Worm (Caenorhabditis elegans) whole organism, mixed stage, embryonic: ENCODE measurements around the gene K09G1.2.

Experiments used
- M03D4.4 ChIP-seq: sonication (generic microtip); optimal IDR thresholded peaks from 2 replicates; lab custom pipeline; 2017; ENCODE audit warnings: mild to moderate bottlenecking, missing genetic modification characterization, missing compliant biosample characterization
- bed-3 ChIP-seq: fragments of 200-800 bp; sonication (Bioruptor generic); optimal IDR thresholded peaks from 3 replicates; lab custom pipeline; 2018; ENCODE audit warnings: mild to moderate bottlenecking, missing genetic modification characterization, moderate library complexity, missing compliant biosample characterization
- blmp-1 ChIP-seq: fragments of 150-350 bp; optimal IDR thresholded peaks from 2 replicates; lab custom pipeline; 2014; ENCODE audit warnings: missing biosample characterization, missing genetic modification characterization
- ceh-39 ChIP-seq: fragments of 150-350 bp; optimal IDR thresholded peaks from 2 replicates; lab custom pipeline; 2014; ENCODE audit warnings: missing biosample characterization, missing genetic modification characterization
- ceh-43 ChIP-seq: fragments of 200-800 bp; sonication (Bioruptor generic); optimal IDR thresholded peaks from 2 replicates; lab custom pipeline; 2018; ENCODE audit warnings: mild to moderate bottlenecking, missing genetic modification characterization, moderate library complexity, missing compliant biosample characterization
- ceh-83 ChIP-seq: fragments of 200-800 bp; sonication (Bioruptor generic); optimal IDR thresholded peaks from 2 replicates; lab custom pipeline; 2018; ENCODE audit warnings: mild to moderate bottlenecking, missing genetic modification characterization, missing compliant biosample characterization
- ces-1 ChIP-seq: fragments of 150-350 bp; optimal IDR thresholded peaks from 2 replicates; lab custom pipeline; 2014; ENCODE audit warnings: missing biosample characterization, missing genetic modification reagents, missing genetic modification characterization
- cnd-1 ChIP-seq: fragments of 200-800 bp; sonication (Bioruptor generic); optimal IDR thresholded peaks from 2 replicates; lab custom pipeline; 2018; ENCODE audit warnings: mild to moderate bottlenecking, missing genetic modification characterization, missing compliant biosample characterization
- drap-1 ChIP-seq: fragments of 200-800 bp; sonication (Bioruptor generic); optimal IDR thresholded peaks from 3 replicates; lab custom pipeline; 2018; ENCODE audit warnings: mild to moderate bottlenecking, missing genetic modification characterization, missing compliant biosample characterization
- elt-1 ChIP-seq: sonication (generic microtip); optimal IDR thresholded peaks from 2 replicates; lab custom pipeline; 2017; ENCODE audit warnings: missing genetic modification characterization, mild to moderate bottlenecking, missing compliant biosample characterization, antibody characterized with exemption, moderate library complexity, borderline replicate concordance; ENCODE audit not compliant: insufficient read depth
- elt-3 ChIP-seq: fragments of 150-350 bp; optimal IDR thresholded peaks from 2 replicates; lab custom pipeline; 2014; ENCODE audit warnings: missing biosample characterization, missing genetic modification characterization
- flh-1 ChIP-seq: fragments of 200-800 bp; sonication (Bioruptor generic); optimal IDR thresholded peaks from 2 replicates; lab custom pipeline; 2018; ENCODE audit warnings: mild to moderate bottlenecking, missing genetic modification characterization, moderate library complexity, missing compliant biosample characterization
- ham-2 ChIP-seq: fragments of 200-800 bp; sonication (Bioruptor generic); optimal IDR thresholded peaks from 2 replicates; lab custom pipeline; 2018; ENCODE audit warnings: mild to moderate bottlenecking, missing genetic modification characterization, missing compliant biosample characterization
- hlh-1 ChIP-seq: fragments of 150-350 bp; optimal IDR thresholded peaks from 2 replicates; lab custom pipeline; 2014; ENCODE audit warnings: missing biosample characterization, missing genetic modification reagents, missing genetic modification characterization
- lin-13 ChIP-seq: fragments of 150-350 bp; optimal IDR thresholded peaks from 2 replicates; lab custom pipeline; 2014; ENCODE audit warnings: missing biosample characterization, missing genetic modification characterization
- lin-32 ChIP-seq: fragments of 200-800 bp; sonication (Bioruptor generic); optimal IDR thresholded peaks from 2 replicates; lab custom pipeline; 2018; ENCODE audit warnings: mild to moderate bottlenecking, missing genetic modification characterization, missing compliant biosample characterization
- lsy-2 ChIP-seq: fragments of 150-350 bp; optimal IDR thresholded peaks from 2 replicates; lab custom pipeline; 2014; ENCODE audit warnings: missing biosample characterization, missing genetic modification characterization
- mab-5 ChIP-seq: fragments of 150-350 bp; optimal IDR thresholded peaks from 2 replicates; lab custom pipeline; 2014; ENCODE audit warnings: missing biosample characterization, missing genetic modification characterization
- mep-1 ChIP-seq: fragments of 150-350 bp; optimal IDR thresholded peaks from 2 replicates; lab custom pipeline; 2017; ENCODE audit warnings: missing biosample characterization, missing genetic modification reagents, missing genetic modification characterization, inconsistent platforms
- mls-2 ChIP-seq: sonication (generic microtip); optimal IDR thresholded peaks from 2 replicates; lab custom pipeline; 2016; ENCODE audit warnings: mild to moderate bottlenecking, missing genetic modification characterization, moderate library complexity, missing compliant biosample characterization
- nhr-12 ChIP-seq: fragments of 150-350 bp; optimal IDR thresholded peaks from 2 replicates; lab custom pipeline; 2014; ENCODE audit warnings: missing biosample characterization, missing genetic modification characterization
- nhr-2 ChIP-seq: fragments of 150-350 bp; optimal IDR thresholded peaks from 2 replicates; lab custom pipeline; 2014; ENCODE audit warnings: missing biosample characterization, missing genetic modification characterization
- nhr-237 ChIP-seq: fragments of 150-350 bp; optimal IDR thresholded peaks from 2 replicates; lab custom pipeline; 2014; ENCODE audit warnings: missing biosample characterization, missing genetic modification characterization
- nhr-28 ChIP-seq: fragments of 150-350 bp; optimal IDR thresholded peaks from 2 replicates; lab custom pipeline; 2014; ENCODE audit warnings: missing biosample characterization, missing genetic modification characterization
- nhr-76 ChIP-seq: sonication (generic microtip); optimal IDR thresholded peaks from 2 replicates; lab custom pipeline; 2017; ENCODE audit warnings: missing biosample characterization, missing genetic modification characterization
- pha-4 ChIP-seq: fragments of 150-350 bp; optimal IDR thresholded peaks from 2 replicates; lab custom pipeline; 2018; ENCODE audit warnings: missing biosample characterization, missing genetic modification reagents, missing genetic modification characterization
- sem-2 ChIP-seq: fragments of 200-800 bp; sonication (Bioruptor generic); optimal IDR thresholded peaks from 2 replicates; lab custom pipeline; 2018; ENCODE audit warnings: mild to moderate bottlenecking, missing genetic modification characterization, missing compliant biosample characterization
- snpc-4 ChIP-seq: fragments of 150-350 bp; optimal IDR thresholded peaks from 2 replicates; lab custom pipeline; 2014; ENCODE audit warnings: missing biosample characterization, missing genetic modification characterization
- sptf-1 ChIP-seq: sonication (generic microtip); optimal IDR thresholded peaks from 2 replicates; lab custom pipeline; 2017; ENCODE audit warnings: mild to moderate bottlenecking, missing genetic modification characterization, moderate library complexity, missing compliant biosample characterization
- tbx-8 ChIP-seq: fragments of 200-800 bp; sonication (Bioruptor generic); optimal IDR thresholded peaks from 2 replicates; lab custom pipeline; 2018; ENCODE audit warnings: mild to moderate bottlenecking, missing genetic modification characterization, moderate library complexity, missing compliant biosample characterization
- unc-39 ChIP-seq: fragments of 150-350 bp; optimal IDR thresholded peaks from 2 replicates; lab custom pipeline; 2014; ENCODE audit warnings: missing biosample characterization, missing genetic modification characterization
- unc-62 ChIP-seq: fragments of 150-350 bp; optimal IDR thresholded peaks from 2 replicates; lab custom pipeline; 2014; ENCODE audit warnings: missing biosample characterization, missing genetic modification reagents, missing genetic modification characterization
- zip-8 ChIP-seq: fragments of 150-350 bp; optimal IDR thresholded peaks from 2 replicates; lab custom pipeline; 2014; ENCODE audit warnings: missing biosample characterization, missing genetic modification characterization
- ztf-11 ChIP-seq: fragments of 150-350 bp; optimal IDR thresholded peaks from 2 replicates; lab custom pipeline; 2014; ENCODE audit warnings: missing biosample characterization, missing genetic modification characterization

Gene K09G1.2

DNA sequence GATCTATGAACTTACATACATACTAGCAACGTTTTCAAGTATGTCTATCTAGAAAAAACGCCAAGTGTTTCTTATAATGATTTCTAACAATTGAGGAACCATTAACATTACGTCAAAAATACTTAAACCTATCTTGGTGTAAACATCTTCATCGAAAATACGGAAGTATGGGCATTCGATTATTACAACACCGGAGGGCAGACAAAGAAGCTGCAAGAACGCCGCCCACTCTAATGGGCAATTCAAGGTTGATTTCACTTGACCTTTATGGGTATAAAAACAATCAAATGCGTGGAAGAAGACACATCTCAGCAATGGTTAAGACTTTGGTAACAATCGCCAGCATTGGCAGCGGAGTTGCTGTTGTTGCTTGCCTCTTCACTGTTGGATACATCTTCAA, 39.2 kb downstream of the K09G1.2 start, which contains the start of gene col-146:
col-146 (plus strand) TSS at position 301 of the 400 bp plus-strand sequence.
- TF ChIP-seq sem-2 (GFP tag; lab: Kevin White, UChicago) (no peak), tbx-8 (GFP tag; lab: Kevin White, UChicago) (no peak), unc-62 (no peak), nhr-28 (tag; lab: Kevin White, UChicago) (no peak), mab-5 (tag; lab: Kevin White, UChicago) (no peak), hlh-1 (no peak), elt-3 (tag; lab: Kevin White, UChicago) (no peak), ces-1 (GFP tag; lab: Kevin White, UChicago) (no peak), ztf-11 (tag; lab: Kevin White, UChicago) (no peak), zip-8 (tag; lab: Kevin White, UChicago) (no peak), ham-2 (GFP tag; lab: Kevin White, UChicago) (no peak), mep-1 (tag; lab: Kevin White, UChicago) (no peak), nhr-76 (tag; lab: Kevin White, UChicago) (no peak), blmp-1 (no peak), drap-1 (GFP tag; lab: Kevin White, UChicago) (no peak)

DNA sequence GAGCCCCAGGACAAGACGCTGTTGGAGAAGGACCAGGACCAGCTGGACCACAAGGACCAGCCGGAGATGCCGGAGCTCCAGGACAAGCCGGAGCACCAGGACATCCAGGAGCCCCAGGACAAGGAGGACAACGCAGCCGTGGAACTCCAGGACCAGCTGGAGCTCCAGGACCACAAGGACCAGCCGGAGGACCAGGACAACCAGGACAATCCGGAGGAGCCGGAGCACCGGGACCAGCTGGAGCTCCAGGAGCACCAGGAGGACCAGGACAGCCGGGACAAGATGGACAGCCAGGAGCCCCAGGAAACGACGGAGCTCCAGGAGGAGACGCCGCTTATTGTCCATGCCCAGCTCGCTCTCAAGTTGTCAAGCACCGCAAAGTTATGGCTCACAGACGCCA, 40.1 kb downstream of the K09G1.2 start:
- TF ChIP-seq mls-2 (tag; lab: Kevin White, UChicago) (no peak), elt-1 (tag; lab: Kevin White, UChicago) (no peak), drap-1 (GFP tag; lab: Kevin White, UChicago) (no peak), nhr-76 (tag; lab: Kevin White, UChicago) (no peak), zip-8 (tag; lab: Kevin White, UChicago) (no peak), ham-2 (GFP tag; lab: Kevin White, UChicago) (no peak), cnd-1 (tag; lab: Kevin White, UChicago) (no peak), ztf-11 (tag; lab: Kevin White, UChicago) (no peak), nhr-2 (tag; lab: Kevin White, UChicago) (no peak), ceh-43 (GFP tag; lab: Kevin White, UChicago) (no peak), nhr-237 (tag; lab: Kevin White, UChicago) (no peak), lsy-2 (tag; lab: Kevin White, UChicago) (no peak), bed-3 (GFP tag; lab: Kevin White, UChicago) (no peak), mep-1 (tag; lab: Kevin White, UChicago) (no peak), M03D4.4 (no peak), sptf-1 (tag; lab: Kevin White, UChicago) (no peak), flh-1 (GFP tag; lab: Kevin White, UChicago) (no peak), lin-13 (tag; lab: Kevin White, UChicago) (no peak), hlh-1 (no peak)

DNA sequence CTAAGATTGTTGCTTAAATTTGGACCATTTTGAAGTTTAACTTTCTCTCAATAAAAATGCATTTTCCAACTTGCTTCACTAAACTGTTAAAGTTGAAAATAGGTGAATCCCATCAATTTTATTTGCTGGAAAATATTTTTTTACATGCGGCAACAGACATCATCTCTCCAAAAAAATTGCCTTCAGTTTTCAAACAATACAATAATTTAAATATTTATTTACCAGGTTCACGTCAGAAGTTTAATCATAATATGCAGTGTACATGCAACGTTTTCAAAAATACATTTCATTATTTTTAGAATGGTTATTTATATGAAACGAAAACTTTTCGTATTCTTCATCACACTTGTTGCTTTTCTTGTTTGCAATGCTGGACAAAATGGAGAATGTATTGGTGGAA, 40.5 kb downstream of the K09G1.2 start, which contains the start of gene T06E4.5:
T06E4.5 (plus strand) TSS at position 301 of the 400 bp plus-strand sequence.
- no peak for TF ChIP-seq drap-1 (GFP tag; lab: Kevin White, UChicago)
- no peak for TF ChIP-seq nhr-2 (tag; lab: Kevin White, UChicago)
- no peak for TF ChIP-seq lin-32 (GFP tag; lab: Kevin White, UChicago)
- no peak for TF ChIP-seq ceh-83 (GFP tag; lab: Kevin White, UChicago)
- TF ChIP-seq elt-1 (tag; lab: Kevin White, UChicago), result no peak
- no peak for TF ChIP-seq hlh-1
- no peak for TF ChIP-seq nhr-76 (tag; lab: Kevin White, UChicago)
- no peak for TF ChIP-seq sem-2 (GFP tag; lab: Kevin White, UChicago)
- TF ChIP-seq pha-4 (tag; lab: Kevin White, UChicago), result no peak
- no peak for TF ChIP-seq tbx-8 (GFP tag; lab: Kevin White, UChicago)
- TF ChIP-seq unc-39 (tag; lab: Kevin White, UChicago), result no peak
- TF ChIP-seq bed-3 (GFP tag; lab: Kevin White, UChicago), result no peak
- TF ChIP-seq nhr-237 (tag; lab: Kevin White, UChicago), result no peak
- no peak for TF ChIP-seq lin-13 (tag; lab: Kevin White, UChicago)
- TF ChIP-seq sptf-1 (tag; lab: Kevin White, UChicago), result no peak
- TF ChIP-seq nhr-28 (tag; lab: Kevin White, UChicago), result no peak
- no peak for TF ChIP-seq mls-2 (tag; lab: Kevin White, UChicago)

DNA sequence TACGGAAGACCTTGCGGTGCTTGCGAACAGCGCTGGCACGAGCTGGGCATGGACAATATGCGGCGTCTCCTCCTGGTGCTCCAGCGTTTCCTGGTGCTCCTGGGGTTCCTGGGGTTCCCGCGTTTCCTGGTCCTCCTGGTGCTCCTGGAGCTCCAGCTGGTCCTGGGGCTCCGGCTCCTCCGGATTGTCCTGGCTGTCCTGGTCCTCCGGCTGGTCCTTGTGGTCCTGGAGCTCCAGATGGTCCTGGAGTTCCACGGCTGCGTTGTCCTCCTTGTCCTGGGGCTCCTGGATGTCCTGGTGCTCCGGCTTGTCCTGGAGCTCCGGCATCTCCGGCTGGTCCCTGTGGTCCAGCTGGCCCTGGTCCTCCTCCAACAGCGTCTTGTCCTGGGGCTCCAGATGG, 41.9 kb downstream of the K09G1.2 start:
- no peak for TF ChIP-seq unc-39 (tag; lab: Kevin White, UChicago)
- no peak for TF ChIP-seq ces-1 (GFP tag; lab: Kevin White, UChicago)
- no peak for TF ChIP-seq snpc-4 (tag; lab: Kevin White, UChicago)
- no peak for TF ChIP-seq unc-62
- TF ChIP-seq lsy-2 (tag; lab: Kevin White, UChicago), result no peak
- no peak for TF ChIP-seq cnd-1 (tag; lab: Kevin White, UChicago)
- no peak for TF ChIP-seq nhr-12 (tag; lab: Kevin White, UChicago)
- no peak for TF ChIP-seq elt-1 (tag; lab: Kevin White, UChicago)
- TF ChIP-seq drap-1 (GFP tag; lab: Kevin White, UChicago), result no peak
- no peak for TF ChIP-seq flh-1 (GFP tag; lab: Kevin White, UChicago)
- no peak for TF ChIP-seq nhr-237 (tag; lab: Kevin White, UChicago)
- no peak for TF ChIP-seq tbx-8 (GFP tag; lab: Kevin White, UChicago)
- no peak for TF ChIP-seq elt-3 (tag; lab: Kevin White, UChicago)
- TF ChIP-seq lin-13 (tag; lab: Kevin White, UChicago), result no peak
- no peak for TF ChIP-seq M03D4.4
- no peak for TF ChIP-seq ceh-39 (tag; lab: Kevin White, UChicago)
- TF ChIP-seq lin-32 (GFP tag; lab: Kevin White, UChicago), result no peak
- TF ChIP-seq nhr-2 (tag; lab: Kevin White, UChicago), result no peak
- no peak for TF ChIP-seq bed-3 (GFP tag; lab: Kevin White, UChicago)
- TF ChIP-seq zip-8 (tag; lab: Kevin White, UChicago), result no peak
